Fruit fly (Drosophila melanogaster): ENCODE data around the gene CG9801.
A peak's percentile ranks its signal among the peaks of the same experiment; 100 is the strongest.

The CG9801 gene

dm6 chr3R:8700660-8701059 is 46.8 kb downstream of the CG9801 start:
- no peak for TF ChIP-seq Ets96B (tag; optimal IDR thresholded peaks at IDR 0.05)
- TF ChIP-seq Eip75B (GFP tag; optimal IDR thresholded peaks at IDR 0.05), result no peak
- TF ChIP-seq CG3919 (GFP tag; optimal IDR thresholded peaks at IDR 0.05), result no peak

dm6 chr3R:8699230-8699629 is 48.2 kb downstream of the CG9801 start:
- TF ChIP-seq CG32006 (GFP tag; optimal IDR thresholded peaks at IDR 0.05), result no peak
- TF ChIP-seq vri (GFP tag; optimal IDR thresholded peaks at IDR 0.05), result no peak
- TF ChIP-seq CG6854 (GFP tag; optimal IDR thresholded peaks at IDR 0.05), result no peak
- TF ChIP-seq eg (GFP tag; IDR thresholded peaks at IDR 0.05), result no peak
- TF ChIP-seq cyc (GFP tag; optimal IDR thresholded peaks at IDR 0.05), result no peak
- TF ChIP-seq CG8319 (GFP tag; optimal IDR thresholded peaks at IDR 0.05), result no peak
- no peak for TF ChIP-seq Eip93F (GFP tag; optimal IDR thresholded peaks at IDR 0.05)
- no peak for TF ChIP-seq CG8119 (GFP tag; IDR thresholded peaks at IDR 0.05)
- no peak for TF ChIP-seq fd59A (GFP tag; optimal IDR thresholded peaks at IDR 0.05)
- TF ChIP-seq Hr38 (GFP tag; optimal IDR thresholded peaks at IDR 0.05), result no peak
- no peak for TF ChIP-seq Eip78C (GFP tag)
- TF ChIP-seq Hr4 (GFP tag; optimal IDR thresholded peaks at IDR 0.05), result no peak
- no peak for TF ChIP-seq CG3919 (GFP tag; optimal IDR thresholded peaks at IDR 0.05)
- no peak for TF ChIP-seq lz (GFP tag; optimal IDR thresholded peaks at IDR 0.05)
- TF ChIP-seq CG3032 (tag; optimal IDR thresholded peaks at IDR 0.05), result no peak

dm6 chr3R:8697772-8698259 is 49.7 kb downstream of the CG9801 start, which contains the start of gene hb:
TSS of gene hb (minus strand) at chr3R:8697822.
- TF ChIP-seq Eip75B (GFP tag; optimal IDR thresholded peaks at IDR 0.05), result no peak
- TF ChIP-seq Sox102F (GFP tag; optimal IDR thresholded peaks at IDR 0.05), result no peak
- TF ChIP-seq Eip78C (GFP tag), result no peak
- TF ChIP-seq achi (GFP tag; optimal IDR thresholded peaks at IDR 0.05), result no peak
- no peak for TF ChIP-seq Hr39 (GFP tag; optimal IDR thresholded peaks at IDR 0.05)
- no peak for TF ChIP-seq CG9139 (GFP tag; optimal IDR thresholded peaks at IDR 0.05)
- no peak for TF ChIP-seq OdsH (GFP tag; optimal IDR thresholded peaks at IDR 0.05)

dm6 chr3R:8694110-8694826 is 53.2 kb downstream of the CG9801 start:
- peak; percentile 69 for TF ChIP-seq CG32006 (GFP tag; optimal IDR thresholded peaks at IDR 0.05)
- TF ChIP-seq Eip78C (GFP tag), result no peak
- peak; percentile 98 for TF ChIP-seq CG6163 (GFP tag; IDR thresholded peaks at IDR 0.05)
- peak; percentile 94 for TF ChIP-seq CG8119 (GFP tag; IDR thresholded peaks at IDR 0.05)
- peak; percentile 32 for TF ChIP-seq topi (GFP tag; optimal IDR thresholded peaks at IDR 0.05)
- peak; percentile 64 to 77 for TF ChIP-seq salr (GFP tag; optimal IDR thresholded peaks at IDR 0.05)
- peak; percentile 67 for TF ChIP-seq Sox102F (GFP tag; optimal IDR thresholded peaks at IDR 0.05)
- no peak for TF ChIP-seq Sox15 (GFP tag; optimal IDR thresholded peaks at IDR 0.05)
- TF ChIP-seq fd85E (GFP tag; optimal IDR thresholded peaks at IDR 0.05), result peak; percentile 21
- peak; percentile 52 for TF ChIP-seq Met (GFP tag; optimal IDR thresholded peaks at IDR 0.05)
- peak; percentile 37 for TF ChIP-seq svp (GFP tag)
- TF ChIP-seq cyc (GFP tag; optimal IDR thresholded peaks at IDR 0.05), result no peak
- peak; percentile 64 for TF ChIP-seq OdsH (GFP tag; optimal IDR thresholded peaks at IDR 0.05)
- TF ChIP-seq ss (GFP tag; optimal IDR thresholded peaks at IDR 0.05), result peak; percentile 91 to 94
- TF ChIP-seq CG6808 (GFP tag; optimal IDR thresholded peaks at IDR 0.05), result peak; percentile 86
- TF ChIP-seq CG15336 (GFP tag; IDR thresholded peaks at IDR 0.05), result peak; percentile 91
- no peak for TF ChIP-seq Eip93F (GFP tag; optimal IDR thresholded peaks at IDR 0.05)
- TF ChIP-seq CG31627 (GFP tag; optimal IDR thresholded peaks at IDR 0.05), result no peak
- no peak for TF ChIP-seq Blimp-1 (GFP tag; optimal IDR thresholded peaks at IDR 0.05)
- no peak for TF ChIP-seq CG1621 (tag; optimal IDR thresholded peaks at IDR 0.05)
- TF ChIP-seq CG8632 (GFP tag; optimal IDR thresholded peaks at IDR 0.05), result peak; percentile 73
- peak; percentile 94 for TF ChIP-seq CG16779 (tag; optimal IDR thresholded peaks at IDR 0.05)
- TF ChIP-seq CG10631 (GFP tag; optimal IDR thresholded peaks at IDR 0.05), result peak; percentile 47
- peak; percentile 81 for TF ChIP-seq CG10669 (GFP tag; optimal IDR thresholded peaks at IDR 0.05)
- TF ChIP-seq Lpt (GFP tag; optimal IDR thresholded peaks at IDR 0.05), result peak; percentile 87
- TF ChIP-seq net (GFP tag; optimal IDR thresholded peaks at IDR 0.05), result peak; percentile 91
- peak; percentile 72 for TF ChIP-seq CG11762 (GFP tag; optimal IDR thresholded peaks at IDR 0.05; ENCODE audit: insufficient read depth)
- no peak for TF ChIP-seq Smox (GFP tag; optimal IDR thresholded peaks at IDR 0.05)
- TF ChIP-seq vri (GFP tag; optimal IDR thresholded peaks at IDR 0.05), result peak; percentile 56
- TF ChIP-seq achi (GFP tag; optimal IDR thresholded peaks at IDR 0.05), result peak; percentile 79
- peak; percentile 95 for TF ChIP-seq CG9139 (GFP tag; optimal IDR thresholded peaks at IDR 0.05)
- peak; percentile 70 for TF ChIP-seq CG34406 (GFP tag; optimal IDR thresholded peaks at IDR 0.05)
- TF ChIP-seq Ets96B (tag; optimal IDR thresholded peaks at IDR 0.05), result peak; percentile 74
